Worm (Caenorhabditis elegans): Measurements from ENCODE around the gene cdk-5.

The cdk-5 gene

ce11 chrIII:13464493-13465362 is 1.4 kb downstream of the cdk-5 start, which contains the start of gene kel-3:
TSS of gene kel-3 (plus strand) at chrIII:13464820.
- TF ChIP-seq lir-3 (tag; optimal IDR thresholded peaks at IDR 0.05; ENCODE audit: poor library complexity) (peak; percentile 53), elt-2 (tag; optimal IDR thresholded peaks at IDR 0.05) (peak; percentile 66), mdl-1 (tag; optimal IDR thresholded peaks at IDR 0.05) (peak in 1 of 2 experiments; percentile 68), sup-37 (GFP tag; optimal IDR thresholded peaks at IDR 0.05) (peak; percentile 36), mef-2 (tag; optimal IDR thresholded peaks at IDR 0.05) (no peak), F16B12.6 (tag; optimal IDR thresholded peaks at IDR 0.05) (peak; percentile 6), ama-1 (optimal IDR thresholded peaks at IDR 0.05) (peak; percentile 98), mab-9 (GFP tag; IDR thresholded peaks at IDR 0.05) (0 out of 2 replicates have a peak, but pooled peaks have one; percentile 23), snpc-4 (tag; optimal IDR thresholded peaks at IDR 0.05) (no peak), snu-23 (GFP tag; optimal IDR thresholded peaks at IDR 0.05) (peak; percentile 75), nhr-19 (GFP tag; conservative IDR thresholded peaks at IDR 0.05) (peak; percentile 85), lin-35 (GFP tag; optimal IDR thresholded peaks at IDR 0.05) (peak; percentile 17 to 66), dpl-1 (GFP tag; optimal IDR thresholded peaks at IDR 0.05) (peak; percentile 36 to 68 (median 42)), ets-5 (GFP tag; IDR thresholded peaks at IDR 0.05) (no peak), nhr-85 (tag) (peak; percentile 82), irx-1 (tag; optimal IDR thresholded peaks at IDR 0.05) (no peak), zag-1 (tag; optimal IDR thresholded peaks at IDR 0.05) (no peak), xbp-1 (tag; optimal IDR thresholded peaks at IDR 0.05) (peak; percentile 31), nhr-11 (tag; optimal IDR thresholded peaks at IDR 0.05) (peak; percentile 49), lin-15B (tag; optimal IDR thresholded peaks at IDR 0.05) (no peak), hlh-4 (tag; optimal IDR thresholded peaks at IDR 0.05) (no peak), C16A3.4 (tag; optimal IDR thresholded peaks at IDR 0.05) (peak; percentile 26), efl-3 (GFP tag; optimal IDR thresholded peaks at IDR 0.05) (no peak), nhr-71 (tag; optimal IDR thresholded peaks at IDR 0.05) (peak; percentile 91), unc-30 (tag; optimal IDR thresholded peaks at IDR 0.05) (no peak), mep-1 (tag; optimal IDR thresholded peaks at IDR 0.05) (peak; percentile 54), hpl-2 (GFP tag; optimal IDR thresholded peaks at IDR 0.05) (peak; percentile 78), ceh-8 (GFP tag; optimal IDR thresholded peaks at IDR 0.05) (no peak), nhr-47 (tag; optimal IDR thresholded peaks at IDR 0.05) (peak; percentile 60), ceh-82 (tag; optimal IDR thresholded peaks at IDR 0.05) (peak in 1 of 3 experiments; percentile 39), pax-3 (tag; optimal IDR thresholded peaks at IDR 0.05) (peak; percentile 76), skn-1 (tag; optimal IDR thresholded peaks at IDR 0.05) (peak; percentile 26), tlp-1 (tag; optimal IDR thresholded peaks at IDR 0.05) (no peak), alr-1 (tag; optimal IDR thresholded peaks at IDR 0.05; ENCODE audit: borderline replicate concordance) (no peak), swsn-7 (tag; optimal IDR thresholded peaks at IDR 0.05) (peak; percentile 0), ceh-90 (tag; optimal IDR thresholded peaks at IDR 0.05) (no peak), fos-1 (tag; optimal IDR thresholded peaks at IDR 0.05) (peak; percentile 53), pqm-1 (tag; optimal IDR thresholded peaks at IDR 0.05) (no peak), ztf-11 (tag; optimal IDR thresholded peaks at IDR 0.05) (peak in 1 of 2 experiments; percentile 23), blmp-1 (tag; optimal IDR thresholded peaks at IDR 0.05) (peak; percentile 79), hlh-17 (GFP tag; optimal IDR thresholded peaks at IDR 0.05; ENCODE audit: borderline replicate concordance) (peak; percentile 4), jun-1 (tag; optimal IDR thresholded peaks at IDR 0.05) (peak; percentile 68), vab-15 (tag; optimal IDR thresholded peaks at IDR 0.05) (no peak), nhr-12 (tag; optimal IDR thresholded peaks at IDR 0.05) (no peak), nhr-77 (tag; optimal IDR thresholded peaks at IDR 0.05) (peak; percentile 20), fkh-4 (tag; optimal IDR thresholded peaks at IDR 0.05; ENCODE audit: borderline replicate concordance) (peak; percentile 14), nhr-76 (tag; optimal IDR thresholded peaks at IDR 0.05) (no peak), egl-27 (tag; optimal IDR thresholded peaks at IDR 0.05) (no peak), nhr-237 (tag; optimal IDR thresholded peaks at IDR 0.05) (no peak), zip-4 (GFP tag; optimal IDR thresholded peaks at IDR 0.05) (peak; percentile 25), nhr-28 (tag; optimal IDR thresholded peaks at IDR 0.05) (no peak)
